Worm (Caenorhabditis elegans) whole organism, midembryonic: ENCODE data around the gene K09C4.2.
A peak's percentile ranks its signal among the peaks of the same experiment; 100 is the strongest.

Source experiments
- T22C8.4 ChIP-seq: fragments of 200-800 bp; sonication (Bioruptor generic); IDR thresholded peaks from 2 replicates; pipeline ENCODE4 v1.3.6; 2022; ENCODE audit warnings: missing genetic modification characterization, missing compliant biosample characterization
- cog-1 ChIP-seq: sonication (generic microtip); optimal IDR thresholded peaks from 2 replicates; lab custom pipeline; 2016; ENCODE audit warnings: missing genetic modification characterization, missing compliant biosample characterization
- flt-1 ChIP-seq: fragments of 200-800 bp; sonication (Bioruptor generic); IDR thresholded peaks from 2 replicates; pipeline ENCODE4 v1.3.6; 2022; ENCODE audit warnings: missing genetic modification characterization, missing compliant biosample characterization
- klf-2 ChIP-seq: fragments of 200-800 bp; sonication (Bioruptor generic); conservative IDR thresholded peaks from 2 replicates; pipeline ENCODE4 v1.3.6; 2022; ENCODE audit warnings: missing genetic modification reagents, missing genetic modification characterization, missing compliant biosample characterization
- med-1 ChIP-seq: sonication (generic microtip); optimal IDR thresholded peaks from 2 replicates; lab custom pipeline; 2017; ENCODE audit warnings: missing genetic modification characterization, mild to moderate bottlenecking, missing compliant biosample characterization, antibody characterized with exemption, missing genetic modification reagents; ENCODE audit not compliant: insufficient read depth
- ref-1 ChIP-seq: fragments of 200-800 bp; sonication (Bioruptor generic); conservative IDR thresholded peaks from 2 replicates; pipeline ENCODE4 v1.3.6; 2022; ENCODE audit warnings: missing genetic modification reagents, missing genetic modification characterization, missing compliant biosample characterization
- tab-1 ChIP-seq: fragments of 200-800 bp; sonication (Bioruptor generic); IDR thresholded peaks from 2 replicates; pipeline ENCODE4 v1.3.6; 2022; ENCODE audit warnings: missing genetic modification characterization, missing compliant biosample characterization
- ztf-23 ChIP-seq: fragments of 200-800 bp; sonication (Bioruptor generic); IDR thresholded peaks from 2 replicates; pipeline ENCODE4 v1.3.6; 2022; ENCODE audit warnings: missing genetic modification reagents, missing genetic modification characterization, missing compliant biosample characterization
- ztf-29 ChIP-seq: fragments of 200-800 bp; sonication (Bioruptor generic); IDR thresholded peaks from 2 replicates; pipeline ENCODE4 v1.3.6; 2022; ENCODE audit warnings: missing genetic modification reagents, missing genetic modification characterization, missing compliant biosample characterization

The K09C4.2 gene

DNA sequence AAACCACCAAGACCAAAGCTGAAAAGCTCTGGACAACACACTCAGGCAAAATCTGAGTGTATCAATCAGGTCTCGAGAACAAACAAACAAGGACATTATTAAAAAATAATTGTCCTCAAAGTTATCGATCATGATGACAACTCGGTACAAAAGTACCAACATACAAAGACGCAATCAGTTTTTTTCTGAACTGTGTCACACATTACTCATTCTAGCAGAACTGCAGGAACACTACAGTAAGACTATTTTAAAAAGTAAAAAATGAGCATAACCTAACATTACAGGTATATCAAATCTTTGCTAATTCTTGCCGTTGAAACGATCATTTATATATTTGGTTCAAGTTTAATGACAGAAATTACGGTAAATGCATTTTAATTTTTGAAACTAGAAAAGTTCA, at the start of gene K09C4.2:
Gene K09C4.2, plus strand, starts transcription at position 301 of the 400 bp plus-strand sequence.
- TF ChIP-seq T22C8.4 (GFP tag; lab: Robert Waterston, UW), result no peak
- TF ChIP-seq ztf-29 (GFP tag; lab: Robert Waterston, UW), result no peak
- TF ChIP-seq ztf-23 (GFP tag; lab: Robert Waterston, UW), result no peak
- no peak for TF ChIP-seq med-1 (GFP tag; lab: Kevin White, UChicago)
- TF ChIP-seq klf-2, result no peak
- no peak for TF ChIP-seq cog-1 (tag; lab: Kevin White, UChicago)

DNA sequence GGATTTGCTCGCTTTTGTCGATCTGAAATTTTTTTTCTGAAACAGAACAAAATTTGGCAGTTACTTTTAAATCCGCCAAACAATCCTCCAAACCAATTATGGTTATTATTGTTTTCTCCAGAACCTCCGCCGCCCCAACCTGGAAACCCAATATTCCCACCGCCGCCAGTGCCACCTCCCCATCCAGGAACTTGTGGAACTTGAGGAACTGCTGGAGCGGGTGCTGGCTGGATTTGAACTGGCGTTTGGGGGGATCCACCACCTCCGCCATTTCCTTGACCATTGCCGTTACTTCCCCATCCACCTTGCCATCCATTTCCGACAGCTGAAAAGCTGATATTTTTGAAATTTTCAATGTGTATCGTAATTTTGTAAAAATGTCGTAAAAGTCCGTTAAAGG, 48.5 kb upstream of the K09C4.2 start:
- TF ChIP-seq flt-1 (GFP tag; lab: Robert Waterston, UW) (no peak), med-1 (GFP tag; lab: Kevin White, UChicago) (no peak), ztf-23 (GFP tag; lab: Robert Waterston, UW) (no peak), ztf-29 (GFP tag; lab: Robert Waterston, UW) (no peak), cog-1 (tag; lab: Kevin White, UChicago) (no peak), T22C8.4 (GFP tag; lab: Robert Waterston, UW) (no peak), ref-1 (GFP tag; lab: Robert Waterston, UW) (no peak), tab-1 (GFP tag; lab: Robert Waterston, UW) (no peak), klf-2 (no peak)

DNA sequence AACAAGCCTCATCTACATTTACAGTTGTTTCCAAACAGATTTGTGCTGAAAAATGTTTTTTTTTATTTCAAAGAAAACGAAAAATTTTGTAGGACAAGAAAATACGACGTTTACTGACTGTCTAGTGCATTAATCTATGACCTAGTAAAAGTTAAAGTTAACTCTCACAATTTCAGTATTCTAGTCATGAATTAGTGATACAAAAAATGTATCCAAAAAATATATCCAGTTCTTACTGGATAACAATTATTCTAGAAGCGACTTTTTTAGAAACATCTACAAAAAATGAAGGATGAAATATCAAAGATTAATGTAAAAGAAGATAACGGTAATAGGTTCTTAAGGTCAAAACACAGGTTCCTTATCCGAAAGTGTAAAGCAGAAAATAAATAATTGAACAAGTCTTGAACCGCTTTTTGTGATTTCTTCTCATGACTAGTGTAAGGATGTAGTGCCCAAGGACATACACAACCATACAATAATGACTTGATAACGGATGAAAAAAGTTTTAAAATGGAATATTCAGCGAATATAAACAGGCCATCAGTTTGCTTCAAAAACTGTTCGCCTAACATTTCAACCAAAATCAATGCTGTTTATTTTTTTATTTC, 45.7 kb upstream of the K09C4.2 start, which contains the start of gene pqn-37:
Gene pqn-37, minus strand, starts transcription at position 51 of the 611 bp plus-strand sequence.
- TF ChIP-seq tab-1 (GFP tag; lab: Robert Waterston, UW) (no peak), ref-1 (GFP tag; lab: Robert Waterston, UW) (no peak), ztf-23 (GFP tag; lab: Robert Waterston, UW) (no peak), ztf-29 (GFP tag; lab: Robert Waterston, UW) (no peak), flt-1 (GFP tag; lab: Robert Waterston, UW) (no peak), cog-1 (tag; lab: Kevin White, UChicago) (no peak)

DNA sequence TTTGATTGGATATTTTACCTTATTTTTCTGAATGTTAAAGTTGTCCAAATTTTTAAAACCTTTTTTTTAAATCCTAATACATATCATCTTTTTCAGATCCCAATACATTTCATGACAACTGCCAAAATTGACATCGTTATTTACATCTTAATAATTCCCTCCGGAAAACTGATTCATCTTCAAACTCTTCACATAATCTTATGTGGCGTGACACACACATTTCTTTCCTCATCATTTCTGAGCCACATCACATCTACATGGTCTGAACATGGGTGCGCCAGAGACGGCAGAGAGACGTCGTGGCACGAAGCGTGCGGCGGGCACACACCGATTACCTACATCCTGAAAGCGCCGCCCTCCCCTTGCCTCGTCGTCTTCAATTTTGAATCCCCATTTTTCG, 43.8 kb upstream of the K09C4.2 start, which contains the start of gene tba-9:
Gene tba-9, plus strand, starts transcription at position 301 of the 400 bp plus-strand sequence.
- TF ChIP-seq ztf-23 (GFP tag; lab: Robert Waterston, UW), result no peak
- no peak for TF ChIP-seq tab-1 (GFP tag; lab: Robert Waterston, UW)
- no peak for TF ChIP-seq ztf-29 (GFP tag; lab: Robert Waterston, UW)
- no peak for TF ChIP-seq klf-2
- TF ChIP-seq flt-1 (GFP tag; lab: Robert Waterston, UW), result no peak
- TF ChIP-seq ref-1 (GFP tag; lab: Robert Waterston, UW), result no peak
- TF ChIP-seq med-1 (GFP tag; lab: Kevin White, UChicago), result no peak
- no peak for TF ChIP-seq cog-1 (tag; lab: Kevin White, UChicago)
- no peak for TF ChIP-seq T22C8.4 (GFP tag; lab: Robert Waterston, UW)

DNA sequence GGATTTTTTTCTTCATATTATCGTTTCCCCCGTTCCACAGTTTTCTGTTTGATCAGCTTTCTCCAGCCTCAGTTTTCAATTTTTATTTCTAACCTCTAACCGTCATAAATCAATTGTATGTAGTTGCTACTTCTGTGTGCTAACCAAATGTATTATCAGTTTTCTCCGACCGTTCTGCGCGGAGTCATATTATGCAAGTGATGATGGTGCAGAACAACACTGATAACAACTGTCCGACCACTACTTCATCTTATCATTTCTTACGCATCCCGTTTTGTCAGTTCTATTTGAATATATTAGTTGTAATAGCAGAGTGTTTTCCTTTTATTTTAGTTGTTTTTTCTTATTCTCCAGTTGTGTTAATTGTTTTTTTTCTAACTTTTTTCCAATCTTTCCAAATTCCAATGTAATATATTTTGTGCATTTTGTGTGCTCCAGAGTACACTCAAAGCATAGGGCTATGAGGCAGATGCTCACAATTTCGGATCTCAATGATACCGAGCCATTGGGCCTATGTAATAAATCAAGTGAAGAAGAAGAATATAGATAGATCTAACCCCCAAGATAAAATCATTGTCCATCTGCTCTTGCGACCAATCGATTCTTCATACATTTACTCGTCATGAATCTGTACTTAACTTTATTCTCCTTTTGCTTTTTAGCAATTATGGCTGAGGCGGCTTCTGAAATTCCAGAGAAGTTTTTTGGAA, 39.3 kb upstream of the K09C4.2 start, which contains the start of gene lbp-3:
Gene lbp-3, plus strand, starts transcription at position 589 of the 710 bp plus-strand sequence.
- TF ChIP-seq T22C8.4 (GFP tag; lab: Robert Waterston, UW), result no peak
- TF ChIP-seq klf-2, result no peak

DNA sequence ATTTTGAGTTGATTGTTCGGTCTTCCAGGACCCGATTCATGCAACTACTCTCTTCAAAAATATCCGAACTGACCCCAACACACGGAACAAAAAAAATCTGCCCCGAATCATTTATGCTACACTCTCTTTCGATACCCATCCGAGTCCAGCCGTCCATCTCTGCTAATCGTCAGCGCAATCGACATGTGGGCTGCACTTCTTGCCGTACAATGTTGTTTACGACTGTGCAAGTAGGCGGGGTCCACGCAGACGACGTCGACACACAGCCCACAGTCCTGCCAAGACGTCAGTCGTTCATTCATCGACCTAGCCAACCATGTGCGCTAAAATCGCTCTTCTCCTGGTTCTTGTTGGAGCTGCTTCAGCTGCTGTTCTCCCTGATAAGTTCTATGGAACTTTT, 37.4 kb upstream of the K09C4.2 start, which contains the start of gene lbp-1:
Gene lbp-1, plus strand, starts transcription at position 301 of the 400 bp plus-strand sequence.
- TF ChIP-seq flt-1 (GFP tag; lab: Robert Waterston, UW), result 0 out of 2 replicates have a peak, but pooled peaks have one; percentile 7
- TF ChIP-seq T22C8.4 (GFP tag; lab: Robert Waterston, UW), result no peak

DNA sequence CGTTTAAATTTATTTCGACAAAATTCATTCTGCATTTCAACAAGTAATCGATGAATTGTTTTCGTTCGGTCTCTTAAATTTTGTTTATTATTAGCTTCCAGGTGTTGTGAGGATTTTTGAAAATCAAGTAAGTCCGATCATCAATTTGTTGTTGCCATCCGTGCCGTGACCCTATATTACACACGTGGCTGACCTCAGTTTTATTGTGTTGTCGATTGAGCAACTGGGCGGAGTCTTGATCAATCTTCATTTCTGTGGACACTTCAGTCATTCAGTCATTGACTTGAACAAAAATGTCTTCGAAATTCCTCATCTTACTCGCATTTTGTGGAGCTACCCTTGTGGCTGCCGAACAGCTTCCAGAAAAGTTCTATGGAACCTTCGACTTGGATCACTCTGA, 35.8 kb upstream of the K09C4.2 start, which contains the start of gene lbp-2:
Gene lbp-2, plus strand, starts transcription at position 102 of the 400 bp plus-strand sequence.
- no peak for TF ChIP-seq tab-1 (GFP tag; lab: Robert Waterston, UW)
- TF ChIP-seq T22C8.4 (GFP tag; lab: Robert Waterston, UW), result no peak
- no peak for TF ChIP-seq med-1 (GFP tag; lab: Kevin White, UChicago)
- no peak for TF ChIP-seq ref-1 (GFP tag; lab: Robert Waterston, UW)
- TF ChIP-seq ztf-23 (GFP tag; lab: Robert Waterston, UW), result no peak
- TF ChIP-seq ztf-29 (GFP tag; lab: Robert Waterston, UW), result no peak
- no peak for TF ChIP-seq klf-2
- no peak for TF ChIP-seq cog-1 (tag; lab: Kevin White, UChicago)
- TF ChIP-seq flt-1 (GFP tag; lab: Robert Waterston, UW), result no peak

DNA sequence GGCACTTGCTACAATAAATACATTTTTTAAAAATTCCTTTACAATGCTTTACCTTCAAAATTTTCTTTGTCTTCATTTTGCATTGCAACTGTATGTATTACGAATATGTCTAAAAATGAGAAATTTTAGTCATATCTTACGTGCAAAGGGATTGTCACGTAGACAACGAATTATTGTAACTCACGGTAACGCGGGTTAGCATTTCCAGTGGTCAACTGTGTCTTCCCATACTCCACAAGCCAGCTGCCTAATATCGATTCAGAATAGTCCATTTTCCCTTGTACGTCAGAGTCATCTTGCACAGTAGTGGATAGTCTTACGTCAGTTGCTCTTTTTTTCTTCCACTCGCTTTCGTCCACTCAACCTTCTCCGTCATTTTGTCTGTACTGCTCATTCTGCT, 33.7 kb upstream of the K09C4.2 start, which contains the start of gene fbxb-71:
Gene fbxb-71, plus strand, starts transcription at position 301 of the 400 bp plus-strand sequence.
- TF ChIP-seq klf-2 (no peak), ztf-29 (GFP tag; lab: Robert Waterston, UW) (no peak), med-1 (GFP tag; lab: Kevin White, UChicago) (no peak), cog-1 (tag; lab: Kevin White, UChicago) (no peak), flt-1 (GFP tag; lab: Robert Waterston, UW) (no peak), tab-1 (GFP tag; lab: Robert Waterston, UW) (no peak)

DNA sequence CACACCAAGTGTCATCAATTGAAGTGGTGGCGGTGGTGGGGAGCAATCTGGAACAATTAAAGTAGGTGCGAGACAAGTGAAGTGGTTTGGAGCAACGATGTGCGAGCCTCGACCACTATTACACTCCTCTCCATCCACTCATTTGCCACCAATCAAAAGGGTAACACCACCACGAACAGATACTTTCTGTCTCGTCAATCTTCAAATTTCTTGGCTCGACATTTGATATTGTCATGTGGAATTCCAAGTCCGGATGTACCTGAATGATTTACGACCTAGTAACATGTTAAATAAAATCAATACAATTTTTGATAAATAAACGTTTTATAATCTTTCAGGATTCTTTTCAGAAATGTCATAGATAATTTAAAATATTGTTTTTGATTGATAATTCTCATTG, 25.5 kb upstream of the K09C4.2 start, which contains the start of gene sul-1:
Gene sul-1, minus strand, starts transcription at position 101 of the 400 bp plus-strand sequence.
- TF ChIP-seq cog-1 (tag; lab: Kevin White, UChicago) (no peak), ztf-23 (GFP tag; lab: Robert Waterston, UW) (no peak), ref-1 (GFP tag; lab: Robert Waterston, UW) (no peak)
